Fruit fly (Drosophila melanogaster): Measurements from ENCODE around the gene CG46430.

dm6 chr3L:10504607-10505006 lies 26.3 kb downstream of the CG46430 start:
- TF ChIP-seq pan (optimal IDR thresholded peaks at IDR 0.05) (no peak), Dll (optimal IDR thresholded peaks at IDR 0.05) (no peak), usp (GFP tag; optimal IDR thresholded peaks at IDR 0.05) (no peak)

All from whole organism.